Fruit fly (Drosophila melanogaster): Measurements from ENCODE around the gene CG34124.

Gene CG34124

dm6 chr2L:4997401-4998259, 39.4 kb downstream of the CG34124 start (continued):
- TF ChIP-seq Bteb2 (GFP tag; optimal IDR thresholded peaks at IDR 0.05) (peak; percentile 98), sima (GFP tag; optimal IDR thresholded peaks at IDR 0.05) (peak; percentile 97), D19B (GFP tag; optimal IDR thresholded peaks at IDR 0.05) (peak; percentile 95), CG17612 (GFP tag; IDR thresholded peaks at IDR 0.05) (peak; percentile 98), Bdp1 (GFP tag; optimal IDR thresholded peaks at IDR 0.05) (peak; percentile 94), CG31388 (GFP tag; optimal IDR thresholded peaks at IDR 0.05) (peak; percentile 98), pho (GFP tag; optimal IDR thresholded peaks at IDR 0.05) (peak; percentile 99), CG9876 (GFP tag; optimal IDR thresholded peaks at IDR 0.05) (peak; percentile 99), CG14860 (GFP tag; IDR thresholded peaks at IDR 0.05; ENCODE audit: partially characterized antibody) (peak; percentile 65), gce (GFP tag; IDR thresholded peaks at IDR 0.05) (peak; percentile 99), pfk (GFP tag; optimal IDR thresholded peaks at IDR 0.05) (peak; percentile 50), Lpt (GFP tag; optimal IDR thresholded peaks at IDR 0.05) (no peak), crol (GFP tag; IDR thresholded peaks at IDR 0.05) (peak; percentile 96), Mrtf (GFP tag; IDR thresholded peaks at IDR 0.05) (peak; percentile 99), ap (GFP tag; IDR thresholded peaks at IDR 0.05) (peak; percentile 99), Chrac-16 (GFP tag; optimal IDR thresholded peaks at IDR 0.05) (peak; percentile 99), CG2712 (tag; optimal IDR thresholded peaks at IDR 0.05) (peak; percentile 99), Optix (GFP tag; IDR thresholded peaks at IDR 0.05) (peak; percentile 99), tna (GFP tag; IDR thresholded peaks at IDR 0.05; ENCODE audit: partially characterized antibody) (peak; percentile 55), Fer3 (tag; optimal IDR thresholded peaks at IDR 0.05) (peak; percentile 99), CG4854 (GFP tag; optimal IDR thresholded peaks at IDR 0.05) (peak; percentile 98), psq (GFP tag; optimal IDR thresholded peaks at IDR 0.05) (peak; percentile 95), CG14710 (tag; optimal IDR thresholded peaks at IDR 0.05) (peak; percentile 98), Fer2 (tag; optimal IDR thresholded peaks at IDR 0.05) (peak; percentile 96), CG6272 (GFP tag; IDR thresholded peaks at IDR 0.05) (peak; percentile 99), ash1 (GFP tag; optimal IDR thresholded peaks at IDR 0.05) (peak; percentile 93), D (optimal IDR thresholded peaks at IDR 0.05) (no peak), D (GFP tag; optimal IDR thresholded peaks at IDR 0.05) (peak; percentile 99), ind (GFP tag; optimal IDR thresholded peaks at IDR 0.05) (peak; percentile 99), CG12236 (GFP tag; optimal IDR thresholded peaks at IDR 0.05) (peak; percentile 98), croc (GFP tag; conservative IDR thresholded peaks at IDR 0.05) (peak; percentile 99), scrt (GFP tag; optimal IDR thresholded peaks at IDR 0.05) (peak; percentile 95), PHDP (tag; optimal IDR thresholded peaks at IDR 0.05) (peak; percentile 99), CG2202 (tag; optimal IDR thresholded peaks at IDR 0.05) (peak; percentile 99), CG8388 (GFP tag; optimal IDR thresholded peaks at IDR 0.05) (peak; percentile 98), CG7839 (tag; optimal IDR thresholded peaks at IDR 0.05) (peak; percentile 99), CG8924 (tag; optimal IDR thresholded peaks at IDR 0.05) (peak; percentile 99), CG5245 (GFP tag; optimal IDR thresholded peaks at IDR 0.05) (peak; percentile 99), gfzf (GFP tag; optimal IDR thresholded peaks at IDR 0.05) (peak; percentile 35), CG7745 (tag; optimal IDR thresholded peaks at IDR 0.05) (peak; percentile 88), CG15696 (tag; optimal IDR thresholded peaks at IDR 0.05) (peak; percentile 97), Nf-YC (tag; optimal IDR thresholded peaks at IDR 0.05) (peak; percentile 92), ham (GFP tag; IDR thresholded peaks at IDR 0.05) (no peak; the same call in 1 of the 2 replicates), CG30020 (tag; optimal IDR thresholded peaks at IDR 0.05) (peak; percentile 88), chn (GFP tag; optimal IDR thresholded peaks at IDR 0.05) (peak; percentile 99), CG12104 (GFP tag; optimal IDR thresholded peaks at IDR 0.05) (peak; percentile 98), Vsx1 (GFP tag; optimal IDR thresholded peaks at IDR 0.05) (peak; percentile 96), ac (GFP tag; optimal IDR thresholded peaks at IDR 0.05) (peak; percentile 97), nmo (GFP tag; optimal IDR thresholded peaks at IDR 0.05) (peak; percentile 99)

Measured in whole organism, embryonic.